Worm (Caenorhabditis elegans) whole organism, mixed stage, embryonic: ENCODE data around the gene rcan-1.

ENCODE experiments used
- M03D4.4 ChIP-seq: sonication (generic microtip); optimal IDR thresholded peaks from 2 replicates; lab custom pipeline; 2017; ENCODE audit warnings: mild to moderate bottlenecking, missing genetic modification characterization, missing compliant biosample characterization
- bed-3 ChIP-seq: fragments of 200-800 bp; sonication (Bioruptor generic); optimal IDR thresholded peaks from 3 replicates; lab custom pipeline; 2018; ENCODE audit warnings: mild to moderate bottlenecking, missing genetic modification characterization, moderate library complexity, missing compliant biosample characterization
- blmp-1 ChIP-seq: fragments of 150-350 bp; optimal IDR thresholded peaks from 2 replicates; lab custom pipeline; 2014; ENCODE audit warnings: missing biosample characterization, missing genetic modification characterization
- ceh-39 ChIP-seq: fragments of 150-350 bp; optimal IDR thresholded peaks from 2 replicates; lab custom pipeline; 2014; ENCODE audit warnings: missing biosample characterization, missing genetic modification characterization
- ceh-43 ChIP-seq: fragments of 200-800 bp; sonication (Bioruptor generic); optimal IDR thresholded peaks from 2 replicates; lab custom pipeline; 2018; ENCODE audit warnings: mild to moderate bottlenecking, missing genetic modification characterization, moderate library complexity, missing compliant biosample characterization
- ces-1 ChIP-seq: fragments of 150-350 bp; optimal IDR thresholded peaks from 2 replicates; lab custom pipeline; 2014; ENCODE audit warnings: missing biosample characterization, missing genetic modification reagents, missing genetic modification characterization
- drap-1 ChIP-seq: fragments of 200-800 bp; sonication (Bioruptor generic); optimal IDR thresholded peaks from 3 replicates; lab custom pipeline; 2018; ENCODE audit warnings: mild to moderate bottlenecking, missing genetic modification characterization, missing compliant biosample characterization
- elt-1 ChIP-seq: sonication (generic microtip); optimal IDR thresholded peaks from 2 replicates; lab custom pipeline; 2017; ENCODE audit warnings: missing genetic modification characterization, mild to moderate bottlenecking, missing compliant biosample characterization, antibody characterized with exemption, moderate library complexity, borderline replicate concordance; ENCODE audit not compliant: insufficient read depth
- flh-1 ChIP-seq: fragments of 200-800 bp; sonication (Bioruptor generic); optimal IDR thresholded peaks from 2 replicates; lab custom pipeline; 2018; ENCODE audit warnings: mild to moderate bottlenecking, missing genetic modification characterization, moderate library complexity, missing compliant biosample characterization
- ham-2 ChIP-seq: fragments of 200-800 bp; sonication (Bioruptor generic); optimal IDR thresholded peaks from 2 replicates; lab custom pipeline; 2018; ENCODE audit warnings: mild to moderate bottlenecking, missing genetic modification characterization, missing compliant biosample characterization
- hlh-1 ChIP-seq: fragments of 150-350 bp; optimal IDR thresholded peaks from 2 replicates; lab custom pipeline; 2014; ENCODE audit warnings: missing biosample characterization, missing genetic modification reagents, missing genetic modification characterization
- lin-13 ChIP-seq: fragments of 150-350 bp; optimal IDR thresholded peaks from 2 replicates; lab custom pipeline; 2014; ENCODE audit warnings: missing biosample characterization, missing genetic modification characterization
- lin-32 ChIP-seq: fragments of 200-800 bp; sonication (Bioruptor generic); optimal IDR thresholded peaks from 2 replicates; lab custom pipeline; 2018; ENCODE audit warnings: mild to moderate bottlenecking, missing genetic modification characterization, missing compliant biosample characterization
- lsy-2 ChIP-seq: fragments of 150-350 bp; optimal IDR thresholded peaks from 2 replicates; lab custom pipeline; 2014; ENCODE audit warnings: missing biosample characterization, missing genetic modification characterization
- mab-5 ChIP-seq: fragments of 150-350 bp; optimal IDR thresholded peaks from 2 replicates; lab custom pipeline; 2014; ENCODE audit warnings: missing biosample characterization, missing genetic modification characterization
- mep-1 ChIP-seq: fragments of 150-350 bp; optimal IDR thresholded peaks from 2 replicates; lab custom pipeline; 2017; ENCODE audit warnings: missing biosample characterization, missing genetic modification reagents, missing genetic modification characterization, inconsistent platforms
- mls-2 ChIP-seq: sonication (generic microtip); optimal IDR thresholded peaks from 2 replicates; lab custom pipeline; 2016; ENCODE audit warnings: mild to moderate bottlenecking, missing genetic modification characterization, moderate library complexity, missing compliant biosample characterization
- nhr-12 ChIP-seq: fragments of 150-350 bp; optimal IDR thresholded peaks from 2 replicates; lab custom pipeline; 2014; ENCODE audit warnings: missing biosample characterization, missing genetic modification characterization
- nhr-2 ChIP-seq: fragments of 150-350 bp; optimal IDR thresholded peaks from 2 replicates; lab custom pipeline; 2014; ENCODE audit warnings: missing biosample characterization, missing genetic modification characterization
- nhr-28 ChIP-seq: fragments of 150-350 bp; optimal IDR thresholded peaks from 2 replicates; lab custom pipeline; 2014; ENCODE audit warnings: missing biosample characterization, missing genetic modification characterization
- nhr-76 ChIP-seq: sonication (generic microtip); optimal IDR thresholded peaks from 2 replicates; lab custom pipeline; 2017; ENCODE audit warnings: missing biosample characterization, missing genetic modification characterization
- pha-4 ChIP-seq: fragments of 150-350 bp; optimal IDR thresholded peaks from 2 replicates; lab custom pipeline; 2018; ENCODE audit warnings: missing biosample characterization, missing genetic modification reagents, missing genetic modification characterization
- sem-2 ChIP-seq: fragments of 200-800 bp; sonication (Bioruptor generic); optimal IDR thresholded peaks from 2 replicates; lab custom pipeline; 2018; ENCODE audit warnings: mild to moderate bottlenecking, missing genetic modification characterization, missing compliant biosample characterization
- snpc-4 ChIP-seq: fragments of 150-350 bp; optimal IDR thresholded peaks from 2 replicates; lab custom pipeline; 2014; ENCODE audit warnings: missing biosample characterization, missing genetic modification characterization
- sptf-1 ChIP-seq: sonication (generic microtip); optimal IDR thresholded peaks from 2 replicates; lab custom pipeline; 2017; ENCODE audit warnings: mild to moderate bottlenecking, missing genetic modification characterization, moderate library complexity, missing compliant biosample characterization
- tbx-8 ChIP-seq: fragments of 200-800 bp; sonication (Bioruptor generic); optimal IDR thresholded peaks from 2 replicates; lab custom pipeline; 2018; ENCODE audit warnings: mild to moderate bottlenecking, missing genetic modification characterization, moderate library complexity, missing compliant biosample characterization
- unc-120 ChIP-seq: sonication (generic microtip); optimal IDR thresholded peaks from 2 replicates; lab custom pipeline; 2017; ENCODE audit warnings: missing genetic modification characterization, missing compliant biosample characterization; ENCODE audit not compliant: poor library complexity, severe bottlenecking
- unc-62 ChIP-seq: fragments of 150-350 bp; optimal IDR thresholded peaks from 2 replicates; lab custom pipeline; 2014; ENCODE audit warnings: missing biosample characterization, missing genetic modification reagents, missing genetic modification characterization
- zip-8 ChIP-seq: fragments of 150-350 bp; optimal IDR thresholded peaks from 2 replicates; lab custom pipeline; 2014; ENCODE audit warnings: missing biosample characterization, missing genetic modification characterization
- ztf-11 ChIP-seq: fragments of 150-350 bp; optimal IDR thresholded peaks from 2 replicates; lab custom pipeline; 2014; ENCODE audit warnings: missing biosample characterization, missing genetic modification characterization

rcan-1 gene

ce11 chrIII:5665710-5666109, 18.2 kb downstream of the rcan-1 start:
- peak; percentile 68 for TF ChIP-seq ces-1 (GFP tag; lab: Kevin White, UChicago)
- no peak for TF ChIP-seq unc-62 (GFP tag; lab: Kevin White, UChicago)
- peak; percentile 3 for TF ChIP-seq ham-2 (GFP tag; lab: Kevin White, UChicago)
- TF ChIP-seq snpc-4 (tag; lab: Kevin White, UChicago): no peak

- TF ChIP-seq elt-1 (tag; lab: Kevin White, UChicago) (no peak), blmp-1 (tag; lab: Kevin White, UChicago) (peak; percentile 91), pha-4 (tag; lab: Kevin White, UChicago) (peak; percentile 38), ham-2 (GFP tag; lab: Kevin White, UChicago) (no peak), drap-1 (GFP tag; lab: Kevin White, UChicago) (no peak), ces-1 (GFP tag; lab: Kevin White, UChicago) (no peak), bed-3 (GFP tag; lab: Kevin White, UChicago) (no peak), ceh-43 (GFP tag; lab: Kevin White, UChicago) (no peak), lsy-2 (tag; lab: Kevin White, UChicago) (no peak), unc-120 (tag; lab: Kevin White, UChicago) (no peak), sem-2 (GFP tag; lab: Kevin White, UChicago) (no peak), nhr-12 (no peak), ztf-11 (no peak)
Observed at ce11 chrIII:5665278-5665677, 18.6 kb downstream of the rcan-1 start.

- TF ChIP-seq unc-120 (tag; lab: Kevin White, UChicago) (no peak), nhr-12 (no peak), ceh-39 (no peak), hlh-1 (no peak), nhr-28 (tag; lab: Kevin White, UChicago) (no peak)
Observed at ce11 chrIII:5663933-5664332, 20.0 kb downstream of the rcan-1 start, which contains the start of gene par-3. par-3 (plus strand) TSS chrIII:5664233.

ce11 chrIII:5663521-5663920, 20.4 kb downstream of the rcan-1 start:
- no peak for TF ChIP-seq sem-2 (GFP tag; lab: Kevin White, UChicago)

- TF ChIP-seq ham-2 (GFP tag; lab: Kevin White, UChicago) (peak; percentile 42), hlh-1 (no peak), nhr-76 (tag; lab: Kevin White, UChicago) (no peak), nhr-12 (no peak), mab-5 (tag; lab: Kevin White, UChicago) (no peak), zip-8 (peak; percentile 99), snpc-4 (tag; lab: Kevin White, UChicago) (no peak)
Observed at ce11 chrIII:5660976-5661375, 22.9 kb downstream of the rcan-1 start, which contains the start of gene F54E7.6. F54E7.6 (minus strand) TSS chrIII:5661085.

ce11 chrIII:5656941-5657340, 27.0 kb downstream of the rcan-1 start, which contains the start of gene sdz-21:
sdz-21 (minus strand) TSS chrIII:5657041.
- TF ChIP-seq sem-2 (GFP tag; lab: Kevin White, UChicago) (no peak), M03D4.4 (tag; lab: Kevin White, UChicago) (no peak), ham-2 (GFP tag; lab: Kevin White, UChicago) (no peak), elt-1 (tag; lab: Kevin White, UChicago) (no peak), mab-5 (tag; lab: Kevin White, UChicago) (no peak), lin-13 (tag; lab: Kevin White, UChicago) (no peak), flh-1 (no peak), bed-3 (GFP tag; lab: Kevin White, UChicago) (no peak), tbx-8 (GFP tag; lab: Kevin White, UChicago) (no peak), nhr-76 (tag; lab: Kevin White, UChicago) (no peak), sptf-1 (tag; lab: Kevin White, UChicago) (no peak), nhr-2 (tag; lab: Kevin White, UChicago) (no peak), lsy-2 (tag; lab: Kevin White, UChicago) (no peak), mep-1 (no peak), lin-32 (GFP tag; lab: Kevin White, UChicago) (no peak), mls-2 (tag; lab: Kevin White, UChicago) (no peak), nhr-12 (no peak), snpc-4 (tag; lab: Kevin White, UChicago) (no peak), drap-1 (GFP tag; lab: Kevin White, UChicago) (no peak), nhr-28 (tag; lab: Kevin White, UChicago) (no peak)
